Fruit fly (Drosophila melanogaster): ENCODE data around the gene CG13308.

Gene CG13308

dm6 chr3L:8783299-8783698, 25.0 kb upstream of the CG13308 start (continued):
- TF ChIP-seq fd59A (GFP tag; optimal IDR thresholded peaks at IDR 0.05) (no peak), CG34406 (GFP tag; optimal IDR thresholded peaks at IDR 0.05) (no peak), svp (GFP tag) (peak; percentile 13), lz (GFP tag; optimal IDR thresholded peaks at IDR 0.05) (no peak), CG6854 (GFP tag; optimal IDR thresholded peaks at IDR 0.05) (no peak), CG11902 (GFP tag; optimal IDR thresholded peaks at IDR 0.05) (no peak), CG6276 (GFP tag; optimal IDR thresholded peaks at IDR 0.05) (peak; percentile 14), Eip75B (GFP tag; optimal IDR thresholded peaks at IDR 0.05) (no peak), dac (GFP tag; optimal IDR thresholded peaks at IDR 0.05) (peak; percentile 8), CG11762 (GFP tag; optimal IDR thresholded peaks at IDR 0.05; ENCODE audit: insufficient read depth) (no peak), Ets21C (GFP tag; optimal IDR thresholded peaks at IDR 0.05) (no peak), topi (GFP tag; optimal IDR thresholded peaks at IDR 0.05) (no peak), pdm3 (GFP tag; optimal IDR thresholded peaks at IDR 0.05) (peak; percentile 7), Gug (GFP tag; IDR thresholded peaks at IDR 0.05) (no peak), CG6163 (GFP tag; IDR thresholded peaks at IDR 0.05) (0 out of 3 replicates have a peak, but pooled peaks have one; percentile 15)

DNA sequence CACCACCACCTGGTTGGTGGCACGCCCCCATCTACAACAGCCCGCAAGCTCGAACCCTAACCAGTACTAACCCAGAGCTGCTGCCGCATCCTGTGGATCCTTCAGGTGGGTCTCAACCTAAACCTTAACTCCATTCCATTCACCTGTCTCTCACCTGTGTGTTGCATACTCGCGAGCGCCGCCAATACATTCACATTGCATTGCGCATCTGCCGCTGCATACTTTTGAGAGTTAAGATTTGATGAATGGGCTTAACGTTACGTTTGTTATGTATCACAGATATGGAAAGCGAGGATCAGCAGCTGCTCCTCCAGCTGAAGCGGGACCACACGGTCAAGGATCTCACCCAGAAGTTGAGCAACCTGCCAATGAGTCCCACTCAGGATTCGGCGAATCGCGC, 21.1 kb upstream of the CG13308 start:
- TF ChIP-seq CG6854 (GFP tag; optimal IDR thresholded peaks at IDR 0.05) (no peak), CG3032 (tag; optimal IDR thresholded peaks at IDR 0.05) (no peak), CG8632 (GFP tag; optimal IDR thresholded peaks at IDR 0.05) (no peak), OdsH (GFP tag; optimal IDR thresholded peaks at IDR 0.05) (no peak), CG15336 (GFP tag; IDR thresholded peaks at IDR 0.05) (no peak), Eip75B (GFP tag; optimal IDR thresholded peaks at IDR 0.05) (no peak), CG4318 (GFP tag; optimal IDR thresholded peaks at IDR 0.05) (no peak), Met (GFP tag; optimal IDR thresholded peaks at IDR 0.05) (no peak), vri (GFP tag; optimal IDR thresholded peaks at IDR 0.05) (no peak), fkh (GFP tag; optimal IDR thresholded peaks at IDR 0.05) (no peak), Lpt (GFP tag; optimal IDR thresholded peaks at IDR 0.05) (no peak), Eip93F (GFP tag; optimal IDR thresholded peaks at IDR 0.05) (no peak), Sox15 (GFP tag; optimal IDR thresholded peaks at IDR 0.05) (no peak), esn (GFP tag; optimal IDR thresholded peaks at IDR 0.05) (no peak), CG3919 (GFP tag; optimal IDR thresholded peaks at IDR 0.05) (no peak), CG6792 (GFP tag; optimal IDR thresholded peaks at IDR 0.05) (no peak), CG10669 (GFP tag; optimal IDR thresholded peaks at IDR 0.05) (no peak)

DNA sequence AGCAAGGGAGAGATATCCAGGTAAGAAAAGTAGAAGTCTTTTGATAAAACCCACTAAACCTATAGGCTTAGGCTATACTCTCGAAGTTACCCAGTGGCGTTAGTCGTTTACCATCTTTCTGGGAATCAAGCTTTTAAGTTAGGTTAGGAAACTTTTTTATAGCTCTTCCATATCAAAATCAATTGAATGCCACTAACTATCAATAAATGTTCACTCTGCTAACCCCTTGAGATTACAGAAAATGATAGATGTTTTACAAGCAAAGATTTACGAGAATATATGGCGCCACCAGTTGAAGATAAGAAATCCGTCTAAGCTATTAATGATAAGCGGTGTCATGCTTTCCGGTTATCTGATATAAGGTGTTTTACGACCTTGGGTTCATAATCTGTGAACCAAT, 20.6 kb upstream of the CG13308 start:
- TF ChIP-seq svp (GFP tag) (peak; percentile 53), CG11902 (GFP tag; optimal IDR thresholded peaks at IDR 0.05) (no peak)

DNA sequence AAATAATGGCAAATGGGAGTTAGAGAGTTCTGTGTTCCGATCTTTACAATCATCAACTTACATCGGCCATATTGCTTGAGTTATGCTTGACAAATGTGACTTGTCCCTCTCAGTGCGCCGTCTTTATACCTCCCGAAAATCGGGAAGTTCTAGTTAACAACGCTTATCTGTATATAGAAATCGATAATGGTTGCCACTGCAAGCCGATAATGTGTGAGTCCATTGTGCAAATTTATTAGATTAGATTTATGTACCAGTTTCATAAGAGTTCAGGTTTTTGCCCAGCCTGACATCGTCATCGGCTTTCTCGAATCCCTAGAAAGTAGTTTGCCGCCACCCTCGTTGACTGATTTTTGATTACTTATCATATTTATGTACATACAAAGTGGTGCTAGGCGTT, 19.9 kb upstream of the CG13308 start, which contains the start of gene Acbp5:
Acbp5 (minus strand) TSS at position 101 of the 400 bp plus-strand sequence.
- TF ChIP-seq vri (GFP tag; optimal IDR thresholded peaks at IDR 0.05) (peak; percentile 51), CG11762 (GFP tag; optimal IDR thresholded peaks at IDR 0.05; ENCODE audit: insufficient read depth) (no peak)

DNA sequence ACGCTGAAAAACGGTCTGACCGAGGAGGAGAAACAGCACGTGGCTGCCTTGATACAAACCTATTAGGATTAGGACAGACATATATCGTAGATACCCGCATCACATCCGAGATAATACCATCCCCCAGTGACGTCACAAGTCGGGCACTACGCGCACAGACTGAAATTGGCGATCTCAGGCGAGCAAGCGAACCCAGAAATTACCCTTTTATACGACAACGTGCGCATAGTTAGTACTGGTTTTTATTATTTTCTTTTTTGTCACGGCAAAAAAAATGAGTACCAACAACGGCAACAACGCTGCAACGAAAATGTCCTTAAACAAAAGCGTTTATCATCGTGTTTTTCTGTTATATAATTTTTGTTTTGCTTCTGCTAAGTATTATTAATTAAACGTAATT, 10.2 kb upstream of the CG13308 start:
- TF ChIP-seq Smox (GFP tag; optimal IDR thresholded peaks at IDR 0.05) (no peak), CG16779 (tag; optimal IDR thresholded peaks at IDR 0.05) (no peak), salr (GFP tag; optimal IDR thresholded peaks at IDR 0.05) (no peak), CG11294 (GFP tag; IDR thresholded peaks at IDR 0.05) (no peak), CG9139 (GFP tag; optimal IDR thresholded peaks at IDR 0.05) (no peak), Lpt (GFP tag; optimal IDR thresholded peaks at IDR 0.05) (no peak)
